Fruit fly (Drosophila melanogaster): ENCODE measurements around the gene Rbp9.

Gene Rbp9

DNA sequence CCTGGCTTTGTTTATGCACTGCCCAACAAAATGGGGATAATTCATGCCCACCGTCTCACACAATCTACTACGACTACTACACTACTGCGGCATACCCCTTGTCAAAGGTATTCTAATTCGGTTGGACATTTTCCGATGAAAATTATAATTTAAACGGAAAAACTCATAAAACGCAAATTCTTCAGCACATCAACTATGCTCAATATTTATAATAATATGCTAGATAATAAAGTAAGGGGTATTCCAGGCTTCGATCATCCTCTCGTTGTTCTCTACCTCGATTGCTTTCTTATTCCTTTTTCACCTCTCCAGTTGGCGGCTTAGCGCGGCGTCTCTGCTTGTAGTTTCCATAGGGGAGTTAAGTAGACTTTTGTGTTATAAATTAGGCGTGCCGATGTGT, 13.2 kb upstream of the Rbp9 start (continued):
- TF ChIP-seq dm (GFP tag; optimal IDR thresholded peaks at IDR 0.05) (no peak), GATAe (GFP tag; conservative IDR thresholded peaks at IDR 0.05) (no peak), Rx (GFP tag; IDR thresholded peaks at IDR 0.05) (no peak), dmrt99B (tag; optimal IDR thresholded peaks at IDR 0.05) (peak; percentile 46), lmd (GFP tag; IDR thresholded peaks at IDR 0.05) (peak; percentile 25; the same call in 1 of the 2 replicates), CG2120 (GFP tag; optimal IDR thresholded peaks at IDR 0.05) (peak; percentile 39), lilli (GFP tag; optimal IDR thresholded peaks at IDR 0.05) (peak; percentile 50), PHDP (tag; optimal IDR thresholded peaks at IDR 0.05) (peak; percentile 3), kni (GFP tag; optimal IDR thresholded peaks at IDR 0.05) (no peak), HHEX (GFP tag; optimal IDR thresholded peaks at IDR 0.05) (no peak), CG42726 (GFP tag; IDR thresholded peaks at IDR 0.05; ENCODE audit: partially characterized antibody) (no peak), CG11695 (GFP tag; IDR thresholded peaks at IDR 0.05) (0 out of 3 replicates have a peak, but pooled peaks have one; percentile 19), stwl (tag; optimal IDR thresholded peaks at IDR 0.05) (no peak), hkb (optimal IDR thresholded peaks at IDR 0.05) (no peak), hkb (GFP tag; IDR thresholded peaks at IDR 0.05) (0 out of 2 replicates have a peak, but pooled peaks have one; percentile 31), CG3847 (GFP tag; IDR thresholded peaks at IDR 0.05) (no peak), CoRest (tag; optimal IDR thresholded peaks at IDR 0.05) (no peak), Taf1 (GFP tag; IDR thresholded peaks at IDR 0.05) (no peak), Ptx1 (GFP tag; IDR thresholded peaks at IDR 0.05) (peak; percentile 44), CG15011 (GFP tag; optimal IDR thresholded peaks at IDR 0.05) (no peak), CG6765 (GFP tag; optimal IDR thresholded peaks at IDR 0.05) (no peak), br (optimal IDR thresholded peaks at IDR 0.05) (no peak), CG12744 (GFP tag; optimal IDR thresholded peaks at IDR 0.05) (no peak)

DNA sequence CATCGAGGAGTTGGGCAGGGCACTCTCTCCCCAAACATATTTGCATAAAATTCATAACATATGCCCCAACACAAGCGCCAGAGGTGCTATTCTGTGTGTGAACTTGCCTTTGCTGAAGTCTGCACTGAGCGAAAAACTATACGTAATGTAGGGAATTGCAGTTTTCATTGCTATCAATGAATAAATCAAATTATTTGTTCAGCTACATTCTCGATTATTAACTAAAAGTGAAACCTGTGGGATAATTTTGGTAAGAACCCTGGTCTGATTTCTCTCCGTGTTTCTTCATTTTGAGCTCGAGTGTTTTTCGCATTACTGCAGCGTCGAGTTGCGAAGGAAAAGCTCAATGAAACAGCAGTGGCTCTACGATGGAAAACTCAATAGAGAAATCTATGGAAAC, 11.9 kb upstream of the Rbp9 start:
- peak; percentile 47; the same call in 1 of the 2 replicates for TF ChIP-seq slbo (GFP tag; IDR thresholded peaks at IDR 0.05)
- peak; percentile 33 for TF ChIP-seq CG11504 (tag; optimal IDR thresholded peaks at IDR 0.05)
- no peak for TF ChIP-seq CG10366 (GFP tag; IDR thresholded peaks at IDR 0.05)
- TF ChIP-seq Med (GFP tag) = peak; percentile 82
- 0 out of 2 replicates have a peak, but pooled peaks have one; percentile 12 for TF ChIP-seq Rfx (GFP tag; IDR thresholded peaks at IDR 0.05)
- peak; percentile 56 for TF ChIP-seq lilli (GFP tag; optimal IDR thresholded peaks at IDR 0.05)
- TF ChIP-seq gem (tag; optimal IDR thresholded peaks at IDR 0.05) = peak; percentile 25
- TF ChIP-seq Atf3 (GFP tag; optimal IDR thresholded peaks at IDR 0.05) = no peak
- TF ChIP-seq C15 (GFP tag; IDR thresholded peaks at IDR 0.05) = no peak
- TF ChIP-seq Hmr (GFP tag; optimal IDR thresholded peaks at IDR 0.05) = peak; percentile 19
- no peak for TF ChIP-seq Neu2 (GFP tag; optimal IDR thresholded peaks at IDR 0.05; ENCODE audit: borderline replicate concordance)
- TF ChIP-seq NC2α (GFP tag; optimal IDR thresholded peaks at IDR 0.05) = no peak
- no peak for TF ChIP-seq CG13287 (GFP tag; IDR thresholded peaks at IDR 0.05; ENCODE audit: partially characterized antibody)
- no peak for TF ChIP-seq Awh (GFP tag; IDR thresholded peaks at IDR 0.05)
- TF ChIP-seq bsh (GFP tag; optimal IDR thresholded peaks at IDR 0.05) = peak in 1 of 2 experiments; percentile 1
- peak; percentile 64 for TF ChIP-seq sens (GFP tag)
- TF ChIP-seq row (GFP tag; IDR thresholded peaks at IDR 0.05) = peak; percentile 20; the same call in 1 of the 3 replicates
- peak; percentile 30; the same call in 1 of the 2 replicates for TF ChIP-seq CG32532 (GFP tag; IDR thresholded peaks at IDR 0.05)
- no peak for TF ChIP-seq Nf-YB (GFP tag; optimal IDR thresholded peaks at IDR 0.05)
- TF ChIP-seq sisA (GFP tag; IDR thresholded peaks at IDR 0.05) = peak; percentile 41; the same call in 1 of the 2 replicates
- TF ChIP-seq Dbx (GFP tag; IDR thresholded peaks at IDR 0.05) = 0 out of 3 replicates have a peak, but pooled peaks have one; percentile 22
- peak; percentile 29 for TF ChIP-seq dmrt99B (tag; optimal IDR thresholded peaks at IDR 0.05)
- TF ChIP-seq CG18599 (GFP tag; optimal IDR thresholded peaks at IDR 0.05) = peak; percentile 39
- peak; percentile 31 for TF ChIP-seq Fer1 (GFP tag; optimal IDR thresholded peaks at IDR 0.05)
- TF ChIP-seq Max (GFP tag; optimal IDR thresholded peaks at IDR 0.05) = no peak
- peak; percentile 30 for TF ChIP-seq lab (GFP tag; optimal IDR thresholded peaks at IDR 0.05)
- TF ChIP-seq CG2120 (GFP tag; optimal IDR thresholded peaks at IDR 0.05) = peak; percentile 31
- peak; percentile 8 for TF ChIP-seq Sox102F (GFP tag; optimal IDR thresholded peaks at IDR 0.05)
- peak; percentile 25 for TF ChIP-seq CG7839 (tag; optimal IDR thresholded peaks at IDR 0.05)
- TF ChIP-seq slou (GFP tag; optimal IDR thresholded peaks at IDR 0.05) = no peak
- TF ChIP-seq Eip74EF (GFP tag; optimal IDR thresholded peaks at IDR 0.05) = no peak

All from whole organism, embryonic.